Worm (Caenorhabditis elegans) whole organism, L3 larva: ENCODE measurements around the gene D1005.5.

Experiments
- R02D3.7 ChIP-seq: fragments of 150-350 bp; optimal IDR thresholded peaks from 2 replicates; lab custom pipeline; 2014; ENCODE audit warnings: missing biosample characterization, missing genetic modification characterization
- ZK546.5 ChIP-seq: sonication (generic microtip); optimal IDR thresholded peaks from 2 replicates; lab custom pipeline; 2017; ENCODE audit warnings: missing biosample characterization, missing genetic modification characterization
- aly-2 ChIP-seq: fragments of 150-350 bp; optimal IDR thresholded peaks from 2 replicates; lab custom pipeline; 2014; ENCODE audit warnings: missing biosample characterization, missing genetic modification characterization
- ama-1 ChIP-seq: fragments of 150-350 bp; optimal IDR thresholded peaks from 2 replicates; lab custom pipeline; 2018
- ceh-16 ChIP-seq: sonication (generic microtip); optimal IDR thresholded peaks from 2 replicates; lab custom pipeline; 2017; ENCODE audit warnings: missing biosample characterization, missing genetic modification characterization
- ceh-28 ChIP-seq: fragments of 150-350 bp; optimal IDR thresholded peaks from 2 replicates; lab custom pipeline; 2014; ENCODE audit warnings: missing biosample characterization, missing genetic modification reagents, missing genetic modification characterization
- ceh-82 ChIP-seq: fragments of 150-350 bp; optimal IDR thresholded peaks from 2 replicates; lab custom pipeline; 2014; ENCODE audit warnings: missing biosample characterization, missing genetic modification characterization
- ceh-9 ChIP-seq: sonication (generic microtip); optimal IDR thresholded peaks from 2 replicates; lab custom pipeline; 2018; ENCODE audit warnings: missing biosample characterization, missing genetic modification characterization
- daf-12 ChIP-seq: fragments of 150-350 bp; optimal IDR thresholded peaks from 2 replicates; lab custom pipeline; 2014; ENCODE audit warnings: missing biosample characterization, missing genetic modification reagents, missing genetic modification characterization
- egl-27 ChIP-seq: sonication (generic microtip); optimal IDR thresholded peaks from 4 replicates; lab custom pipeline; 2017; ENCODE audit warnings: missing biosample characterization, missing genetic modification reagents, missing genetic modification characterization
- egl-5 ChIP-seq: fragments of 150-350 bp; optimal IDR thresholded peaks from 2 replicates; lab custom pipeline; 2017; ENCODE audit warnings: missing biosample characterization, missing genetic modification reagents, missing genetic modification characterization, inconsistent platforms
- elt-1 ChIP-seq: fragments of 150-350 bp; optimal IDR thresholded peaks from 2 replicates; lab custom pipeline; 2014; ENCODE audit warnings: missing biosample characterization, missing genetic modification characterization
- elt-2 ChIP-seq: sonication (generic microtip); optimal IDR thresholded peaks from 2 replicates; lab custom pipeline; 2016; ENCODE audit warnings: missing genetic modification reagents, mild to moderate bottlenecking, missing genetic modification characterization, missing compliant biosample characterization
- elt-3 ChIP-seq, 3 experiments: fragments of 150-350 bp in 1 of 3; sonication (generic microtip) in 2 of 3; optimal IDR thresholded peaks; 2 replicates in 2 of 3; 4 replicates in 1 of 3; lab custom pipeline; 2014 to 2017; ENCODE audit warnings: missing biosample characterization in 3 of 3, missing genetic modification characterization in 3 of 3
- eor-1 ChIP-seq, 2 experiments: fragments of 150-350 bp; optimal IDR thresholded peaks; 2 replicates each; lab custom pipeline; 2014 to 2018; ENCODE audit warnings: missing biosample characterization in 2 of 2, missing genetic modification characterization in 2 of 2
- fkh-10 ChIP-seq: sonication (generic microtip); optimal IDR thresholded peaks from 2 replicates; lab custom pipeline; 2017; ENCODE audit warnings: missing biosample characterization, missing genetic modification reagents, missing genetic modification characterization
- fkh-2 ChIP-seq: fragments of 150-350 bp; optimal IDR thresholded peaks from 2 replicates; lab custom pipeline; 2014; ENCODE audit warnings: missing biosample characterization, missing genetic modification reagents, missing genetic modification characterization
- fos-1 ChIP-seq: fragments of 150-350 bp; optimal IDR thresholded peaks from 2 replicates; lab custom pipeline; 2014; ENCODE audit warnings: missing biosample characterization, missing genetic modification characterization
- hmg-11 ChIP-seq: sonication (generic microtip); optimal IDR thresholded peaks from 2 replicates; lab custom pipeline; 2016; ENCODE audit warnings: missing genetic modification characterization, missing compliant biosample characterization
- jun-1 ChIP-seq: fragments of 150-350 bp; optimal IDR thresholded peaks from 2 replicates; lab custom pipeline; 2014; ENCODE audit warnings: missing biosample characterization, missing genetic modification reagents, missing genetic modification characterization
- lin-15B ChIP-seq: fragments of 150-350 bp; optimal IDR thresholded peaks from 2 replicates; lab custom pipeline; 2014; ENCODE audit warnings: missing biosample characterization, missing genetic modification characterization
- lin-39 ChIP-seq: fragments of 150-350 bp; optimal IDR thresholded peaks from 2 replicates; lab custom pipeline; 2018; ENCODE audit warnings: missing biosample characterization, missing genetic modification reagents, missing genetic modification characterization
- lsy-12 ChIP-seq: sonication (generic microtip); optimal IDR thresholded peaks from 2 replicates; lab custom pipeline; 2016; ENCODE audit warnings: mild to moderate bottlenecking, missing genetic modification characterization, missing compliant biosample characterization
- mdl-1 ChIP-seq: fragments of 150-350 bp; optimal IDR thresholded peaks from 2 replicates; lab custom pipeline; 2014; ENCODE audit warnings: missing biosample characterization, missing genetic modification characterization
- mml-1 ChIP-seq: fragments of 150-350 bp; sonication (generic microtip); optimal IDR thresholded peaks from 3 replicates; lab custom pipeline; 2014; ENCODE audit warnings: missing biosample characterization, missing genetic modification characterization
- nfya-1 ChIP-seq: sonication (generic microtip); optimal IDR thresholded peaks from 2 replicates; lab custom pipeline; 2017; ENCODE audit warnings: missing genetic modification characterization, mild to moderate bottlenecking, missing compliant biosample characterization, antibody characterized with exemption, moderate library complexity; ENCODE audit not compliant: insufficient read depth
- nhr-11 ChIP-seq: fragments of 150-350 bp; optimal IDR thresholded peaks from 2 replicates; lab custom pipeline; 2014; ENCODE audit warnings: missing biosample characterization, missing genetic modification characterization
- nhr-12 ChIP-seq: fragments of 150-350 bp; optimal IDR thresholded peaks from 2 replicates; lab custom pipeline; 2014; ENCODE audit warnings: missing biosample characterization, missing genetic modification characterization
- nhr-23 ChIP-seq: fragments of 150-350 bp; optimal IDR thresholded peaks from 2 replicates; lab custom pipeline; 2014; ENCODE audit warnings: missing biosample characterization, missing genetic modification reagents, missing genetic modification characterization
- nhr-237 ChIP-seq: fragments of 150-350 bp; optimal IDR thresholded peaks from 2 replicates; lab custom pipeline; 2014; ENCODE audit warnings: missing biosample characterization, missing genetic modification characterization
- nhr-25 ChIP-seq: sonication (generic microtip); optimal IDR thresholded peaks from 2 replicates; lab custom pipeline; 2017; ENCODE audit warnings: missing biosample characterization, missing genetic modification characterization
- nhr-28 ChIP-seq: fragments of 150-350 bp; optimal IDR thresholded peaks from 2 replicates; lab custom pipeline; 2014; ENCODE audit warnings: missing biosample characterization, missing genetic modification characterization
- nhr-43 ChIP-seq: sonication (generic microtip); optimal IDR thresholded peaks from 2 replicates; lab custom pipeline; 2016; ENCODE audit warnings: mild to moderate bottlenecking, missing genetic modification characterization, missing compliant biosample characterization; ENCODE audit not compliant: poor library complexity, severe bottlenecking
- nhr-67 ChIP-seq: fragments of 150-350 bp; optimal IDR thresholded peaks from 2 replicates; lab custom pipeline; 2014; ENCODE audit warnings: missing biosample characterization, missing genetic modification characterization
- nhr-76 ChIP-seq: fragments of 150-350 bp; sonication (generic microtip); optimal IDR thresholded peaks from 5 replicates; lab custom pipeline; 2014; ENCODE audit warnings: missing biosample characterization, missing genetic modification characterization
- nhr-77 ChIP-seq: fragments of 150-350 bp; optimal IDR thresholded peaks from 2 replicates; lab custom pipeline; 2014; ENCODE audit warnings: missing biosample characterization, missing genetic modification characterization
- pha-4 ChIP-seq: fragments of 150-350 bp; optimal IDR thresholded peaks from 2 replicates; lab custom pipeline; 2014; ENCODE audit warnings: missing biosample characterization, missing genetic modification reagents, missing genetic modification characterization
- pqm-1 ChIP-seq: fragments of 150-350 bp; optimal IDR thresholded peaks from 2 replicates; lab custom pipeline; 2017; ENCODE audit warnings: missing biosample characterization, missing genetic modification characterization, inconsistent platforms
- sea-2 ChIP-seq: fragments of 150-350 bp; sonication (generic microtip); optimal IDR thresholded peaks from 4 replicates; lab custom pipeline; 2014; ENCODE audit warnings: missing biosample characterization, missing genetic modification reagents, missing genetic modification characterization
- skn-1 ChIP-seq: fragments of 150-350 bp; optimal IDR thresholded peaks from 2 replicates; lab custom pipeline; 2014; ENCODE audit warnings: missing biosample characterization, missing genetic modification characterization
- snpc-4 ChIP-seq: fragments of 150-350 bp; optimal IDR thresholded peaks from 2 replicates; lab custom pipeline; 2014; ENCODE audit warnings: missing biosample characterization, missing genetic modification characterization
- tbx-2 ChIP-seq: sonication (generic microtip); optimal IDR thresholded peaks from 2 replicates; lab custom pipeline; 2016; ENCODE audit warnings: mild to moderate bottlenecking, missing genetic modification characterization, missing compliant biosample characterization
- unc-62 ChIP-seq: fragments of 150-350 bp; sonication (generic microtip); optimal IDR thresholded peaks from 4 replicates; lab custom pipeline; 2014; ENCODE audit warnings: missing biosample characterization, missing genetic modification reagents, missing genetic modification characterization
- zag-1 ChIP-seq: fragments of 150-350 bp; optimal IDR thresholded peaks from 2 replicates; lab custom pipeline; 2014; ENCODE audit warnings: missing biosample characterization, missing genetic modification characterization
- ztf-11 ChIP-seq: fragments of 150-350 bp; optimal IDR thresholded peaks from 2 replicates; lab custom pipeline; 2014; ENCODE audit warnings: missing biosample characterization, missing genetic modification characterization
- ztf-4 ChIP-seq: fragments of 150-350 bp; optimal IDR thresholded peaks from 2 replicates; lab custom pipeline; 2014; ENCODE audit warnings: missing biosample characterization, missing genetic modification characterization

The D1005.5 gene

ce11 chrX:1446593-1447141 is 26.1 kb downstream of the D1005.5 start, which contains the start of gene zfp-3:
Gene zfp-3, minus strand, starts transcription at chrX:1446643.
- peak; percentile 82 for TF ChIP-seq snpc-4 (tag; lab: Kevin White, UChicago)
- TF ChIP-seq nhr-23 = peak; percentile 93
- TF ChIP-seq pqm-1 = peak; percentile 81
- TF ChIP-seq lsy-12 = peak; percentile 83
- TF ChIP-seq nhr-76 (tag; lab: Kevin White, UChicago) = no peak
- peak; percentile 78 for TF ChIP-seq R02D3.7
- TF ChIP-seq mml-1 (tag; lab: Kevin White, UChicago) = peak; percentile 17
- TF ChIP-seq egl-27 (tag; lab: Kevin White, UChicago) = peak; percentile 89
- TF ChIP-seq nhr-11 (tag; lab: Kevin White, UChicago) = peak; percentile 71
- TF ChIP-seq hmg-11 (tag; lab: Kevin White, UChicago) = peak; percentile 99
- peak in 1 of 3 experiments; percentile 20 for TF ChIP-seq elt-3 (tag; optimal IDR thresholded peaks at IDR 0.05; lab: Kevin White, UChicago)
- no peak for TF ChIP-seq fkh-2 (tag; lab: Kevin White, UChicago)
- peak; percentile 73 for TF ChIP-seq fos-1
- TF ChIP-seq ceh-28 (tag; lab: Kevin White, UChicago) = peak; percentile 95
- peak; percentile 78 for TF ChIP-seq sea-2 (GFP tag; lab: Kevin White, UChicago)
- TF ChIP-seq elt-2 (tag; lab: Kevin White, UChicago) = peak; percentile 82
- TF ChIP-seq tbx-2 = peak; percentile 87
- no peak for TF ChIP-seq daf-12
- no peak for TF ChIP-seq aly-2 (tag; lab: Kevin White, UChicago)
- no peak for TF ChIP-seq ceh-16 (tag; lab: Kevin White, UChicago)
- peak; percentile 91 for TF ChIP-seq mdl-1 (tag; lab: Kevin White, UChicago)
- TF ChIP-seq nhr-43 (tag; lab: Kevin White, UChicago) = peak; percentile 86
- peak; percentile 79 for TF ChIP-seq egl-5 (tag; lab: Kevin White, UChicago)
- no peak for TF ChIP-seq nhr-237
- no peak for TF ChIP-seq nhr-67 (tag; lab: Kevin White, UChicago)
- TF ChIP-seq lin-39 (tag; lab: Kevin White, UChicago) = peak; percentile 97
- TF ChIP-seq ama-1 (lab: Kevin White, UChicago) = peak; percentile 62
- peak; percentile 76 for TF ChIP-seq ceh-82 (tag; lab: Kevin White, UChicago)
- TF ChIP-seq nfya-1 (tag; lab: Kevin White, UChicago) = peak; percentile 97
- peak; percentile 91 for TF ChIP-seq skn-1 (tag; lab: Kevin White, UChicago)
- TF ChIP-seq elt-1 (tag; lab: Kevin White, UChicago) = peak; percentile 61
- TF ChIP-seq lin-15B = peak; percentile 87
- no peak for TF ChIP-seq eor-1 (tag; optimal IDR thresholded peaks at IDR 0.05; lab: Kevin White, UChicago)
- TF ChIP-seq jun-1 = peak; percentile 98
- TF ChIP-seq fkh-10 = peak; percentile 88
- no peak for TF ChIP-seq ztf-11 (tag; lab: Kevin White, UChicago)
- peak; percentile 96 for TF ChIP-seq pha-4 (tag; lab: Kevin White, UChicago)
- TF ChIP-seq nhr-25 (tag; lab: Kevin White, UChicago) = peak; percentile 93
- peak; percentile 90 for TF ChIP-seq unc-62 (GFP tag; lab: Kevin White, UChicago)
- TF ChIP-seq ZK546.5 (tag; lab: Kevin White, UChicago) = peak; percentile 14
- peak; percentile 77 for TF ChIP-seq nhr-77 (tag; lab: Kevin White, UChicago)

- peak; percentile 16 for TF ChIP-seq nhr-43 (tag; lab: Kevin White, UChicago)
- no peak for TF ChIP-seq nhr-12
- TF ChIP-seq nhr-11 (tag; lab: Kevin White, UChicago) = no peak
- peak; percentile 89 for TF ChIP-seq ama-1 (lab: Kevin White, UChicago)
- no peak for TF ChIP-seq egl-27 (tag; lab: Kevin White, UChicago)
- no peak for TF ChIP-seq aly-2 (tag; lab: Kevin White, UChicago)
- peak; percentile 34 for TF ChIP-seq lsy-12
- TF ChIP-seq fos-1 = no peak
- no peak for TF ChIP-seq ceh-16 (tag; lab: Kevin White, UChicago)
- no peak for TF ChIP-seq nhr-76 (tag; lab: Kevin White, UChicago)
- no peak for TF ChIP-seq nhr-67 (tag; lab: Kevin White, UChicago)
- no peak for TF ChIP-seq sea-2 (GFP tag; lab: Kevin White, UChicago)
- TF ChIP-seq tbx-2 = no peak
- TF ChIP-seq fkh-10 = no peak
- TF ChIP-seq ceh-9 (tag; lab: Kevin White, UChicago) = no peak
- no peak for TF ChIP-seq ztf-11 (tag; lab: Kevin White, UChicago)
- no peak for TF ChIP-seq lin-39 (tag; lab: Kevin White, UChicago)
- no peak for TF ChIP-seq mdl-1 (tag; lab: Kevin White, UChicago)
- TF ChIP-seq fkh-2 (tag; lab: Kevin White, UChicago) = no peak
- TF ChIP-seq elt-2 (tag; lab: Kevin White, UChicago) = peak; percentile 33
- no peak for TF ChIP-seq jun-1
- no peak for TF ChIP-seq egl-5 (tag; lab: Kevin White, UChicago)
- TF ChIP-seq nhr-23 = peak; percentile 33
- TF ChIP-seq R02D3.7 = no peak
- TF ChIP-seq ZK546.5 (tag; lab: Kevin White, UChicago) = no peak
- TF ChIP-seq daf-12 = no peak
- TF ChIP-seq nhr-28 (tag; lab: Kevin White, UChicago) = no peak
- peak; percentile 11 for TF ChIP-seq nhr-25 (tag; lab: Kevin White, UChicago)
- no peak for TF ChIP-seq ztf-4
- no peak for TF ChIP-seq zag-1
Observed at ce11 chrX:1445696-1446095, 27.1 kb downstream of the D1005.5 start.
